Worm (Caenorhabditis elegans) whole organism, young adult: ENCODE data around the gene Y52E8A.6.

ENCODE experiments used
- Y79H2A.3 ChIP-seq: fragments of 200-800 bp; sonication (Bioruptor generic); conservative IDR thresholded peaks from 2 replicates; pipeline ENCODE4 v1.3.6; 2022; ENCODE audit warnings: missing genetic modification reagents, missing genetic modification characterization, missing compliant biosample characterization
- dpff-1 ChIP-seq: sonication (generic microtip); optimal IDR thresholded peaks from 2 replicates; lab custom pipeline; 2017; ENCODE audit warnings: mild to moderate bottlenecking, missing genetic modification characterization, missing compliant biosample characterization
- lin-40 ChIP-seq: sonication (generic microtip); optimal IDR thresholded peaks from 2 replicates; lab custom pipeline; 2016; ENCODE audit warnings: missing genetic modification characterization, mild to moderate bottlenecking, missing compliant biosample characterization, missing genotype, missing genetic modification reagents

ce11 chrII:4359219-4359618 lies 39.5 kb upstream of the Y52E8A.6 start:
- TF ChIP-seq lin-40 (tag; lab: Kevin White, UChicago) (no peak), dpff-1 (no peak), Y79H2A.3 (GFP tag; lab: Robert Waterston, UW) (no peak)
